Worm (Caenorhabditis elegans) whole organism, L4 larva: ENCODE measurements around the gene F39F10.2.

ENCODE experiments used
- T20F7.1 ChIP-seq: fragments of 200-800 bp; sonication (Bioruptor generic); optimal IDR thresholded peaks from 2 replicates; lab custom pipeline; 2018; ENCODE audit warnings: mild to moderate bottlenecking, missing genetic modification characterization, missing compliant biosample characterization
- ZK546.5 ChIP-seq, 2 experiments: sonication (generic microtip); optimal IDR thresholded peaks; 2 replicates each; lab custom pipeline; 2017; ENCODE audit warnings: missing biosample characterization in 2 of 2, missing genetic modification characterization in 2 of 2
- aly-2 ChIP-seq: sonication (generic microtip); optimal IDR thresholded peaks from 2 replicates; lab custom pipeline; 2018; ENCODE audit warnings: missing biosample characterization, missing genetic modification characterization
- ama-1 ChIP-seq: fragments of 150-350 bp; optimal IDR thresholded peaks from 2 replicates; lab custom pipeline; 2014; ENCODE audit warnings: inconsistent platforms, mixed read lengths
- dve-1 ChIP-seq: sonication (generic microtip); optimal IDR thresholded peaks from 2 replicates; lab custom pipeline; 2017; ENCODE audit warnings: antibody characterized with exemption, mild to moderate bottlenecking, missing genetic modification characterization, missing compliant biosample characterization; ENCODE audit not compliant: insufficient read depth
- fos-1 ChIP-seq: fragments of 150-350 bp; optimal IDR thresholded peaks from 2 replicates; lab custom pipeline; 2014; ENCODE audit warnings: missing biosample characterization, missing genetic modification characterization
- hlh-30 ChIP-seq: sonication (generic microtip); optimal IDR thresholded peaks from 2 replicates; lab custom pipeline; 2017; ENCODE audit warnings: antibody characterized with exemption, mild to moderate bottlenecking, missing genetic modification characterization, missing compliant biosample characterization; ENCODE audit not compliant: insufficient read depth
- lin-15B ChIP-seq: fragments of 150-350 bp; sonication (generic microtip); optimal IDR thresholded peaks from 3 replicates; lab custom pipeline; 2014; ENCODE audit warnings: missing biosample characterization, missing genetic modification characterization
- lin-29 ChIP-seq: fragments of 200-800 bp; sonication (Bioruptor generic); IDR thresholded peaks from 2 replicates; pipeline ENCODE4 v1.3.6; 2022; ENCODE audit warnings: missing genetic modification reagents, missing genetic modification characterization, missing compliant biosample characterization
- nhr-41 ChIP-seq: fragments of 200-800 bp; sonication (Bioruptor generic); IDR thresholded peaks from 2 replicates; pipeline ENCODE4 v1.3.6; 2022; ENCODE audit warnings: missing genetic modification reagents, missing genetic modification characterization, missing compliant biosample characterization
- nhr-77 ChIP-seq: fragments of 150-350 bp; optimal IDR thresholded peaks from 2 replicates; lab custom pipeline; 2014; ENCODE audit warnings: missing biosample characterization, missing genetic modification characterization
- snpc-4 ChIP-seq: fragments of 150-350 bp; optimal IDR thresholded peaks from 2 replicates; lab custom pipeline; 2014; ENCODE audit warnings: missing biosample characterization, missing genetic modification characterization
- spr-1 ChIP-seq: sonication (generic microtip); optimal IDR thresholded peaks from 2 replicates; lab custom pipeline; 2016; ENCODE audit warnings: mild to moderate bottlenecking, missing genetic modification characterization, missing compliant biosample characterization

DNA sequence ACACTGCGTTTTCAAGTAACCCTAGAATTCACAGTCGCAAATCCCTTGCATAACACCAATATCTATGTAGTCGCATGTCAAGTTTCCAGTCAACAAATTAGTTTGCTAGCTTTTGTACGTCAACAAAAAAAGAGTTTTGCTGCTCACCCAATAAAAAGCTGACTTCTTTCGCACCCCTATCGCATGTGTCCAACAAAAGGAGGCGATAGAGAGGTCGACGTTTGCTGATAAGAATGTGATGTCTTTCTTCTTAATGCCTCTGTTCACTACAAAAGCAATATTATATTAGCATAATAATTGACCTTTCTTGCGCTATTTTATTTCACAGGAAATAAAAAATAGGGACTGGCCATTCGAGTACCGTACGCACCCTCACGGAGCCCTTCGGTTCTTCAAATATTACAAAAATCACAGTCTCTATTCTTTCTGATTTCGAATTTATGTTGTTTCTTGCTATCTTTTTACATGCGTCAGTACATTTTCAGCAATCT lies 34.7 kb upstream of the F39F10.2 start, which contains the start of gene T20F7.3:
- no peak for TF ChIP-seq T20F7.1 (GFP tag; lab: Kevin White, UChicago)
- no peak for TF ChIP-seq nhr-41
- TF ChIP-seq lin-15B, result no peak
- no peak for TF ChIP-seq snpc-4 (tag; lab: Kevin White, UChicago)
- TF ChIP-seq nhr-77 (tag; lab: Kevin White, UChicago), result no peak
- TF ChIP-seq spr-1 (tag; lab: Kevin White, UChicago), result no peak
- no peak for TF ChIP-seq lin-29
- no peak for TF ChIP-seq dve-1
- TF ChIP-seq ZK546.5 (tag; optimal IDR thresholded peaks at IDR 0.05; lab: Kevin White, UChicago), result no peak
- no peak for TF ChIP-seq aly-2 (tag; lab: Kevin White, UChicago)
- no peak for TF ChIP-seq hlh-30 (tag; lab: Kevin White, UChicago)
- no peak for TF ChIP-seq ama-1 (lab: Kevin White, UChicago)
- no peak for TF ChIP-seq fos-1
